Fruit fly (Drosophila melanogaster) whole organism, adult: ENCODE measurements around the gene CG14969.

Experiments used
- CG12768 ChIP-seq: fragments of 200-800 bp; sonication (Bioruptor generic); optimal IDR thresholded peaks from 2 replicates; lab custom pipeline; 2017; ENCODE audit warnings: missing biosample characterization, missing genetic modification characterization, mild to moderate bottlenecking, moderate library complexity, missing genetic modification reagents
- CG14711 ChIP-seq: fragments of 200-800 bp; sonication (Bioruptor generic); optimal IDR thresholded peaks from 2 replicates; lab custom pipeline; 2018; ENCODE audit warnings: missing biosample characterization, mild to moderate bottlenecking, missing genetic modification characterization, moderate library complexity
- CG1620 ChIP-seq: fragments of 200-800 bp; sonication (Bioruptor generic); optimal IDR thresholded peaks from 2 replicates; lab custom pipeline; 2016; ENCODE audit warnings: missing biosample characterization, missing genetic modification characterization
- CG5204 ChIP-seq: fragments of 200-800 bp; sonication (Bioruptor generic); optimal IDR thresholded peaks from 2 replicates; lab custom pipeline; 2016; ENCODE audit warnings: missing biosample characterization, missing genetic modification characterization
- CG7045 ChIP-seq: fragments of 200-800 bp; sonication (Bioruptor generic); optimal IDR thresholded peaks from 2 replicates; lab custom pipeline; 2017; ENCODE audit warnings: missing biosample characterization, mild to moderate bottlenecking, missing genetic modification characterization
- CG7101 ChIP-seq: fragments of 200-800 bp; sonication (Bioruptor generic); optimal IDR thresholded peaks from 2 replicates; lab custom pipeline; 2018; ENCODE audit warnings: missing biosample characterization, mild to moderate bottlenecking, missing genetic modification characterization, moderate library complexity
- Clk ChIP-seq: fragments of 200-800 bp; sonication (Bioruptor generic); optimal IDR thresholded peaks from 2 replicates; lab custom pipeline; 2017; ENCODE audit warnings: missing biosample characterization, missing genetic modification characterization
- Crg-1 ChIP-seq: fragments of 200-800 bp; sonication (Bioruptor generic); optimal IDR thresholded peaks from 2 replicates; lab custom pipeline; 2016; ENCODE audit warnings: missing biosample characterization, missing genetic modification characterization
- Hr96 ChIP-seq: fragments of 200-800 bp; sonication (Bioruptor generic); optimal IDR thresholded peaks from 2 replicates; lab custom pipeline; 2016; ENCODE audit warnings: missing biosample characterization, missing genetic modification characterization
- cic ChIP-seq: fragments of 200-800 bp; sonication (Bioruptor generic); optimal IDR thresholded peaks from 2 replicates; lab custom pipeline; 2017; ENCODE audit warnings: missing biosample characterization, mild to moderate bottlenecking, missing genetic modification characterization, moderate library complexity
- kay ChIP-seq: fragments of 200-800 bp; sonication (Bioruptor generic); peaks from one replicate; lab custom pipeline; 2016; ENCODE audit warnings: missing biosample characterization, missing genetic modification characterization, borderline replicate concordance
- pad ChIP-seq: fragments of 200-800 bp; sonication (Bioruptor generic); optimal IDR thresholded peaks from 3 replicates; lab custom pipeline; 2017; ENCODE audit warnings: missing biosample characterization, missing genetic modification characterization, mild to moderate bottlenecking, moderate library complexity, missing genetic modification reagents
- tj ChIP-seq: fragments of 200-800 bp; sonication (Bioruptor generic); optimal IDR thresholded peaks from 3 replicates; lab custom pipeline; 2017; ENCODE audit warnings: missing biosample characterization, mild to moderate bottlenecking, missing genetic modification characterization, moderate library complexity

- TF ChIP-seq Crg-1 (GFP tag; lab: Kevin White, UChicago) (no peak), CG14711 (tag; lab: Kevin White, UChicago) (no peak), CG12768 (GFP tag; lab: Kevin White, UChicago) (no peak), pad (GFP tag; lab: Kevin White, UChicago) (no peak), Clk (GFP tag; lab: Kevin White, UChicago) (no peak), cic (GFP tag; lab: Kevin White, UChicago) (no peak), CG5204 (no peak), CG1620 (GFP tag; lab: Kevin White, UChicago) (no peak), tj (GFP tag; lab: Kevin White, UChicago) (no peak), kay (GFP tag; lab: Kevin White, UChicago) (no peak), CG7101 (tag; lab: Kevin White, UChicago) (no peak), CG7045 (no peak), Hr96 (no peak)
Observed at dm6 chr3L:3349825-3350123, 15.0 kb upstream of the CG14969 start.
